Worm (Caenorhabditis elegans): Measurements from ENCODE around the gene R102.4.

- no peak for TF ChIP-seq ama-1 (optimal IDR thresholded peaks at IDR 0.05)
- no peak for TF ChIP-seq R02D3.7 (tag; optimal IDR thresholded peaks at IDR 0.05)
- no peak for TF ChIP-seq nhr-77 (tag; optimal IDR thresholded peaks at IDR 0.05)
- TF ChIP-seq nhr-28 (tag; optimal IDR thresholded peaks at IDR 0.05), result no peak
- TF ChIP-seq elt-3 (tag; optimal IDR thresholded peaks at IDR 0.05), result no peak
- TF ChIP-seq lsy-12 (tag; optimal IDR thresholded peaks at IDR 0.05), result no peak
- no peak for TF ChIP-seq pha-4 (tag; optimal IDR thresholded peaks at IDR 0.05)
- no peak for TF ChIP-seq zag-1 (tag; optimal IDR thresholded peaks at IDR 0.05)
- TF ChIP-seq mdl-1 (tag; optimal IDR thresholded peaks at IDR 0.05), result no peak
These were observed 10.1 kb upstream of the R102.4 start, which contains the start of gene R102.10 for ce11 chrIV:10705176-10705575.

Measured in whole organism, L3 larva.